Worm (Caenorhabditis elegans) whole organism, L1 larva: Measurements from ENCODE around the gene gldi-5.

Source experiments
- ces-1 ChIP-seq: fragments of 150-350 bp; optimal IDR thresholded peaks from 2 replicates; lab custom pipeline; 2014; ENCODE audit warnings: missing biosample characterization, missing genetic modification reagents, missing genetic modification characterization
- nhr-237 ChIP-seq: fragments of 150-350 bp; optimal IDR thresholded peaks from 2 replicates; lab custom pipeline; 2014; ENCODE audit warnings: missing biosample characterization, missing genetic modification characterization
- rnt-1 ChIP-seq: sonication (generic microtip); optimal IDR thresholded peaks from 2 replicates; lab custom pipeline; 2016; ENCODE audit warnings: mild to moderate bottlenecking, missing genetic modification characterization, moderate library complexity, missing compliant biosample characterization
- skn-1 ChIP-seq: fragments of 150-350 bp; optimal IDR thresholded peaks from 2 replicates; lab custom pipeline; 2014; ENCODE audit warnings: missing biosample characterization, missing genetic modification characterization
- unc-86 ChIP-seq: sonication (generic microtip); optimal IDR thresholded peaks from 2 replicates; lab custom pipeline; 2016; ENCODE audit warnings: missing genetic modification characterization, missing compliant biosample characterization

- no peak for TF ChIP-seq unc-86 (tag; lab: Kevin White, UChicago)
- no peak for TF ChIP-seq skn-1 (tag; lab: Kevin White, UChicago)
- no peak for TF ChIP-seq ces-1
- no peak for TF ChIP-seq nhr-237
- TF ChIP-seq rnt-1 (tag; lab: Kevin White, UChicago), result no peak
Measured at ce11 chrIII:3716073-3716659, 10.1 kb downstream of the gldi-5 start.
